Fruit fly (Drosophila melanogaster) whole organism, embryonic: ENCODE results near the gene Top3alpha.

Experiments
- ATbp ChIP-seq: fragments of 200-800 bp; sonication (Bioruptor generic); optimal IDR thresholded peaks from 2 replicates; lab custom pipeline; 2017; ENCODE audit warnings: missing biosample characterization, mild to moderate bottlenecking, missing genetic modification characterization, missing genetic modification reagents
- Adf1 ChIP-seq: fragments of 200-800 bp; sonication (Bioruptor generic); IDR thresholded peaks from 2 replicates; pipeline ENCODE4 v1.3.6; 2022; ENCODE audit warnings: missing biosample characterization, missing genetic modification characterization
- BEAF-32 ChIP-seq: fragments of 200-800 bp; sonication (Bioruptor generic); optimal IDR thresholded peaks from 3 replicates; lab custom pipeline; 2017; ENCODE audit warnings: missing biosample characterization, missing genetic modification characterization, mild to moderate bottlenecking, moderate library complexity, missing genetic modification reagents
- Bgb ChIP-seq: fragments of 200-800 bp; sonication (Bioruptor generic); IDR thresholded peaks from 2 replicates; pipeline ENCODE4 v1.3.6; 2022; ENCODE audit warnings: missing biosample characterization, missing genetic modification characterization; ENCODE audit not compliant: partially characterized antibody
- C15 ChIP-seq: fragments of 200-800 bp; sonication (Bioruptor generic); IDR thresholded peaks from 3 replicates; pipeline ENCODE4 v1.3.6; 2022; ENCODE audit warnings: missing biosample characterization, missing genetic modification characterization
- CG10543 ChIP-seq: fragments of 200-800 bp; sonication (Bioruptor generic); optimal IDR thresholded peaks from 3 replicates; lab custom pipeline; 2017; ENCODE audit warnings: missing biosample characterization, mild to moderate bottlenecking, missing genetic modification characterization, moderate library complexity
- CG12299 ChIP-seq: fragments of 200-800 bp; sonication (Bioruptor generic); optimal IDR thresholded peaks from 2 replicates; lab custom pipeline; 2018; ENCODE audit warnings: missing biosample characterization, mild to moderate bottlenecking, missing genetic modification characterization
- CG13287 ChIP-seq: fragments of 200-800 bp; sonication (Bioruptor generic); IDR thresholded peaks from 2 replicates; pipeline ENCODE4 v1.3.6; 2022; ENCODE audit warnings: missing biosample characterization, missing genetic modification characterization; ENCODE audit not compliant: partially characterized antibody
- CG14965 ChIP-seq: fragments of 200-800 bp; sonication (Bioruptor generic); optimal IDR thresholded peaks from 2 replicates; lab custom pipeline; 2016; ENCODE audit warnings: missing biosample characterization, missing genetic modification characterization, borderline replicate concordance
- CG1529 ChIP-seq: fragments of 200-800 bp; sonication (Bioruptor generic); optimal IDR thresholded peaks from 3 replicates; lab custom pipeline; 2018; ENCODE audit warnings: missing biosample characterization, missing genetic modification characterization
- CG15514 ChIP-seq: fragments of 200-800 bp; sonication (Bioruptor generic); optimal IDR thresholded peaks from 3 replicates; lab custom pipeline; 2017; ENCODE audit warnings: missing biosample characterization, missing genetic modification characterization, mild to moderate bottlenecking, moderate library complexity, missing genetic modification reagents
- CG32767 ChIP-seq: fragments of 200-800 bp; sonication (Bioruptor generic); IDR thresholded peaks from 2 replicates; pipeline ENCODE4 v1.3.6; 2022; ENCODE audit warnings: missing biosample characterization, missing genetic modification characterization
- CG34224 ChIP-seq: fragments of 200-800 bp; sonication (Bioruptor generic); IDR thresholded peaks from 3 replicates; pipeline ENCODE4 v1.3.6; 2022; ENCODE audit warnings: missing biosample characterization, missing genetic modification characterization; ENCODE audit not compliant: partially characterized antibody
- CG34422 ChIP-seq: fragments of 200-800 bp; sonication (Bioruptor generic); IDR thresholded peaks from 3 replicates; pipeline ENCODE4 v1.3.6; 2022; ENCODE audit warnings: missing biosample characterization, missing genetic modification characterization
- CG4404 ChIP-seq: fragments of 200-800 bp; sonication (Bioruptor generic); IDR thresholded peaks from 2 replicates; pipeline ENCODE4 v1.3.6; 2022; ENCODE audit warnings: missing biosample characterization, missing genetic modification characterization
- CG6272 ChIP-seq: fragments of 200-800 bp; sonication (Bioruptor generic); IDR thresholded peaks from 2 replicates; pipeline ENCODE4 v1.3.6; 2022; ENCODE audit warnings: missing biosample characterization, missing genetic modification characterization
- CG7987 ChIP-seq: fragments of 200-800 bp; sonication (Bioruptor generic); optimal IDR thresholded peaks from 2 replicates; lab custom pipeline; 2018; ENCODE audit warnings: missing biosample characterization, mild to moderate bottlenecking, missing genetic modification characterization, moderate library complexity
- CG8924 ChIP-seq: fragments of 200-800 bp; optimal IDR thresholded peaks from 3 replicates; lab custom pipeline; 2019; ENCODE audit warnings: missing biosample characterization, mild to moderate bottlenecking, missing genetic modification characterization, moderate library complexity
- CTCF ChIP-seq: fragments of 200-800 bp; sonication (Bioruptor generic); optimal IDR thresholded peaks from 2 replicates; lab custom pipeline; 2017; ENCODE audit warnings: missing biosample characterization, mild to moderate bottlenecking, missing genetic modification characterization, moderate library complexity
- Chrac-16 ChIP-seq: fragments of 200-800 bp; sonication (Bioruptor generic); optimal IDR thresholded peaks from 3 replicates; lab custom pipeline; 2016; ENCODE audit warnings: missing biosample characterization, missing genetic modification characterization
- Deaf1 ChIP-seq: fragments of 200-800 bp; optimal IDR thresholded peaks from 3 replicates; lab custom pipeline; 2019; ENCODE audit warnings: missing biosample characterization, mild to moderate bottlenecking, missing genetic modification characterization, moderate library complexity
- Dref ChIP-seq: fragments of 200-800 bp; sonication (Bioruptor generic); IDR thresholded peaks from 2 replicates; pipeline ENCODE4 v1.3.6; 2022; ENCODE audit warnings: missing biosample characterization, missing genetic modification characterization
- E2f1 ChIP-seq: fragments of 200-800 bp; sonication (Bioruptor generic); IDR thresholded peaks from 2 replicates; pipeline ENCODE4 v1.3.6; 2022; ENCODE audit warnings: missing biosample characterization, missing genetic modification characterization
- Ets65A ChIP-seq: fragments of 200-800 bp; sonication (Bioruptor generic); peaks from one replicate; lab custom pipeline; 2016; ENCODE audit warnings: missing biosample characterization, missing genetic modification characterization
- Fer1 ChIP-seq: fragments of 200-800 bp; sonication (Bioruptor generic); optimal IDR thresholded peaks from 2 replicates; lab custom pipeline; 2017; ENCODE audit warnings: missing biosample characterization, mild to moderate bottlenecking, missing genetic modification characterization
- Hr3 ChIP-seq: fragments of 200-800 bp; sonication (Bioruptor generic); optimal IDR thresholded peaks from 3 replicates; lab custom pipeline; 2016; ENCODE audit warnings: missing biosample characterization, missing genetic modification characterization
- Hr51 ChIP-seq, 2 experiments: fragments of 200-800 bp; sonication (Bioruptor generic); optimal IDR thresholded peaks; 2 replicates in 1 of 2; 3 replicates in 1 of 2; lab custom pipeline; 2016 to 2018; ENCODE audit warnings: missing biosample characterization in 2 of 2, missing genetic modification characterization in 2 of 2, mild to moderate bottlenecking in 1 of 2, moderate library complexity in 1 of 2
- Myb ChIP-seq: fragments of 200-800 bp; sonication (Bioruptor generic); optimal IDR thresholded peaks from 2 replicates; lab custom pipeline; 2016; ENCODE audit warnings: missing biosample characterization, missing genetic modification characterization
- Nf-YC ChIP-seq: fragments of 200-800 bp; optimal IDR thresholded peaks from 3 replicates; lab custom pipeline; 2019; ENCODE audit warnings: missing biosample characterization, mild to moderate bottlenecking, missing genetic modification characterization, moderate library complexity
- Opbp ChIP-seq: fragments of 200-800 bp; sonication (Bioruptor generic); IDR thresholded peaks from 3 replicates; pipeline ENCODE4 v1.3.6; 2022; ENCODE audit warnings: missing biosample characterization, missing genetic modification characterization; ENCODE audit not compliant: partially characterized antibody
- Sox100B ChIP-seq: fragments of 200-800 bp; sonication (Bioruptor generic); optimal IDR thresholded peaks from 3 replicates; lab custom pipeline; 2018; ENCODE audit warnings: missing biosample characterization, mild to moderate bottlenecking, missing genetic modification characterization
- Stat92E ChIP-seq, 3 experiments: fragments of >200 bp in 2 of 3; fragments of 200-800 bp in 1 of 3; sonication (Bioruptor generic) in 1 of 3; optimal IDR thresholded peaks; 2 replicates each; lab custom pipeline; 2017 to 2019; ENCODE audit warnings: missing biosample characterization in 3 of 3, missing genetic modification characterization in 3 of 3, mild to moderate bottlenecking in 1 of 3, moderate library complexity in 1 of 3
- Trl ChIP-seq, 3 experiments: fragments of >200 bp in 2 of 3; fragments of 200-800 bp in 1 of 3; sonication (Bioruptor generic) in 1 of 3; optimal IDR thresholded peaks; 2 replicates in 1 of 3; 3 replicates in 2 of 3; lab custom pipeline; 2016 to 2017; ENCODE audit warnings: missing biosample characterization in 1 of 3, missing genetic modification characterization in 1 of 3
- YL-1 ChIP-seq: fragments of 200-800 bp; sonication (Bioruptor generic); optimal IDR thresholded peaks from 3 replicates; lab custom pipeline; 2017; ENCODE audit warnings: missing biosample characterization, mild to moderate bottlenecking, missing genetic modification characterization
- abd-A ChIP-seq: fragments of 200-800 bp; sonication (Bioruptor generic); optimal IDR thresholded peaks from 3 replicates; lab custom pipeline; 2019; ENCODE audit warnings: missing biosample characterization, mild to moderate bottlenecking, missing genetic modification characterization, moderate library complexity
- chm ChIP-seq: fragments of 200-800 bp; sonication (Bioruptor generic); IDR thresholded peaks from 2 replicates; pipeline ENCODE4 v1.3.6; 2022; ENCODE audit warnings: missing biosample characterization, missing genetic modification characterization
- crol ChIP-seq: fragments of 200-800 bp; sonication (Bioruptor generic); IDR thresholded peaks from 2 replicates; pipeline ENCODE4 v1.3.6; 2022; ENCODE audit warnings: missing biosample characterization, missing genetic modification characterization
- dpn ChIP-seq, 2 experiments: fragments of 200-800 bp; sonication (Bioruptor generic); optimal IDR thresholded peaks; 3 replicates each; lab custom pipeline; 2016; ENCODE audit warnings: missing biosample characterization in 2 of 2, missing genetic modification characterization in 2 of 2
- ewg ChIP-seq: fragments of 200-800 bp; sonication (Bioruptor generic); optimal IDR thresholded peaks from 3 replicates; lab custom pipeline; 2017; ENCODE audit warnings: mild to moderate bottlenecking, missing biosample characterization, missing genetic modification reagents, missing genetic modification characterization
- fru ChIP-seq: fragments of >200 bp; optimal IDR thresholded peaks from 2 replicates; lab custom pipeline; 2017
- gsb-n ChIP-seq: fragments of 200-800 bp; sonication (Bioruptor generic); optimal IDR thresholded peaks from 3 replicates; lab custom pipeline; 2018; ENCODE audit warnings: missing biosample characterization, mild to moderate bottlenecking, missing genetic modification characterization
- lab ChIP-seq: fragments of 200-800 bp; sonication (Bioruptor generic); optimal IDR thresholded peaks from 3 replicates; lab custom pipeline; 2017; ENCODE audit warnings: missing biosample characterization, missing genetic modification characterization, mild to moderate bottlenecking, moderate library complexity, missing genetic modification reagents
- pum ChIP-seq: fragments of 200-800 bp; sonication (Bioruptor generic); optimal IDR thresholded peaks from 2 replicates; lab custom pipeline; 2016; ENCODE audit warnings: missing biosample characterization, missing genetic modification characterization
- scrt ChIP-seq: fragments of 200-800 bp; sonication (Bioruptor generic); optimal IDR thresholded peaks from 2 replicates; lab custom pipeline; 2018; ENCODE audit warnings: missing biosample characterization, mild to moderate bottlenecking, missing genetic modification characterization, moderate library complexity
- vnd ChIP-seq: fragments of 200-800 bp; sonication (Bioruptor generic); IDR thresholded peaks from 3 replicates; pipeline ENCODE4 v1.3.6; 2022; ENCODE audit warnings: missing biosample characterization, missing genetic modification characterization; ENCODE audit not compliant: partially characterized antibody
- wor ChIP-seq: fragments of 200-800 bp; sonication (Bioruptor generic); IDR thresholded peaks from 2 replicates; pipeline ENCODE4 v1.3.6; 2022; ENCODE audit warnings: missing biosample characterization, missing genetic modification characterization
- z ChIP-seq: fragments of 200-800 bp; sonication (Bioruptor generic); IDR thresholded peaks from 3 replicates; pipeline ENCODE4 v1.3.6; 2022; ENCODE audit warnings: missing biosample characterization, missing genetic modification characterization
- zfh2 ChIP-seq: fragments of 200-800 bp; sonication (Bioruptor generic); optimal IDR thresholded peaks from 2 replicates; lab custom pipeline; 2016; ENCODE audit warnings: missing biosample characterization, missing genetic modification characterization

The Top3alpha gene

DNA sequence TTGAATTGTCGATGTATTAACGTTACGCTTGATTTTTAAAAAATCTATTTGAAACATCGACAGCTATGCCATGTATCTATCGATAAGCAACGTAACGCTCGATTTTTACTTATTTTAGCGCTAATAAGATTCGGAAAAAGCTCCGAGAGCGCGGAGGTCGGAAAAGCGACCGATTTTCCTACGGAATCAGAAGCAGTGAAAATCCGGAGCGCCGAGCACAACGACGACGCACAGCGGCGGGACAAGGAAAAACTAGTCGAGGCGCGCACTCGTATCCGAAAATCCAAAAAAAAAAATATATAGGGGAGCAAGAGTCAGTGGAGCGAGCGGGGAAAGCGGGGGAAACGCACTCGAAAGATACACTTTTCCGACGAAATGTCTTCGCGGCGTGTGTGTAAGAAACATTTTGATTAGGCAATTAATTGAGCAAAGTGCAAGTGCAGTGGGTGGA lies 20.7 kb downstream of the Top3alpha start, which contains the start of gene CG10132 (continued):
- TF ChIP-seq Adf1 (no peak), Chrac-16 (GFP tag; lab: Kevin White, UChicago) (no peak), gsb-n (tag; lab: Kevin White, UChicago) (no peak), CG34224 (GFP tag; lab: Robert Waterston, UW) (peak; percentile 59; the same call in 2 of the 3 replicates), YL-1 (GFP tag; lab: Kevin White, UChicago) (peak; percentile 13), E2f1 (GFP tag; lab: Robert Waterston, UW) (no peak), CG13287 (GFP tag; lab: Robert Waterston, UW) (peak; percentile 66), Fer1 (GFP tag; lab: Kevin White, UChicago) (no peak), CG10543 (GFP tag; lab: Kevin White, UChicago) (peak; percentile 5), pum (GFP tag; lab: Kevin White, UChicago) (no peak), zfh2 (GFP tag; lab: Kevin White, UChicago) (no peak), BEAF-32 (GFP tag; lab: Kevin White, UChicago) (peak; percentile 25), CG15514 (GFP tag; lab: Kevin White, UChicago) (peak; percentile 40), CTCF (GFP tag; lab: Kevin White, UChicago) (peak; percentile 73), vnd (GFP tag; lab: Robert Waterston, UW) (peak; percentile 58; the same call in 1 of the 3 replicates), Opbp (GFP tag; lab: Robert Waterston, UW) (0 out of 3 replicates have a peak, but pooled peaks have one; percentile 13), CG32767 (GFP tag; lab: Robert Waterston, UW) (peak; percentile 72; the same call in 1 of the 2 replicates), Bgb (GFP tag; lab: Robert Waterston, UW) (peak; percentile 41; the same call in 1 of the 2 replicates), CG7987 (GFP tag; lab: Kevin White, UChicago) (no peak), Myb (peak; percentile 86), crol (GFP tag; lab: Robert Waterston, UW) (peak; percentile 89), z (peak; percentile 58; the same call in 1 of the 3 replicates), Deaf1 (tag; lab: Kevin White, UChicago) (peak; percentile 85), dpn (GFP tag; optimal IDR thresholded peaks at IDR 0.05; lab: Kevin White, UChicago) (no peak)
- TF ChIP-seq, all 482 proteins: peak for 45

- TF ChIP-seq CG6272 (GFP tag; lab: Robert Waterston, UW) (no peak), Dref (GFP tag; lab: Robert Waterston, UW) (0 out of 2 replicates have a peak, but pooled peaks have one; percentile 22), Stat92E (GFP tag; optimal IDR thresholded peaks at IDR 0.05; lab: Kevin White, UChicago) (no peak), CG34422 (GFP tag; lab: Robert Waterston, UW) (0 out of 3 replicates have a peak, but pooled peaks have one; percentile 18), chm (GFP tag; lab: Robert Waterston, UW) (0 out of 2 replicates have a peak, but pooled peaks have one; percentile 39), Hr51 (GFP tag; optimal IDR thresholded peaks at IDR 0.05; lab: Kevin White, UChicago) (no peak), abd-A (tag; lab: Kevin White, UChicago) (peak; percentile 46), lab (GFP tag; lab: Kevin White, UChicago) (no peak), Deaf1 (tag; lab: Kevin White, UChicago) (peak; percentile 22), wor (GFP tag; lab: Robert Waterston, UW) (no peak), CG8924 (no peak), Ets65A (GFP tag; lab: Kevin White, UChicago) (no peak), Nf-YC (tag; lab: Kevin White, UChicago) (peak; percentile 13), fru (no peak), CG14965 (no peak), CG12299 (tag; lab: Kevin White, UChicago) (no peak), Trl (optimal IDR thresholded peaks at IDR 0.05; lab: Kevin White, UChicago) (peak; percentile 56 to 80), Trl (GFP tag; optimal IDR thresholded peaks at IDR 0.05; lab: Kevin White, UChicago) (no peak), ewg (peak; percentile 87), CG4404 (GFP tag; lab: Robert Waterston, UW) (0 out of 2 replicates have a peak, but pooled peaks have one; percentile 15), CG1529 (GFP tag; lab: Kevin White, UChicago) (no peak), scrt (peak; percentile 80), Hr3 (GFP tag; lab: Kevin White, UChicago) (no peak), C15 (no peak), CG32767 (GFP tag; lab: Robert Waterston, UW) (peak; percentile 35; the same call in 1 of the 2 replicates), CG13287 (GFP tag; lab: Robert Waterston, UW) (peak; percentile 24; the same call in 1 of the 2 replicates), ATbp (GFP tag; lab: Kevin White, UChicago) (no peak), Sox100B (no peak)
Measured at dm6 chr2L:19519611-19520010, 21.6 kb downstream of the Top3alpha start.
